Worm (Caenorhabditis elegans): ENCODE measurements around the gene srx-31.
"Not testable (repeated sequence)": the region's sequence is repeated elsewhere in the genome, so short reads cannot be mapped to it uniquely, and the experiment has no call there.

- TF ChIP-seq ceh-13 (GFP tag; optimal IDR thresholded peaks at IDR 0.05); hnd-1 (tag; optimal IDR thresholded peaks at IDR 0.05); ama-1 (optimal IDR thresholded peaks at IDR 0.05); pes-1 (GFP tag; IDR thresholded peaks at IDR 0.05); ets-7 (tag; optimal IDR thresholded peaks at IDR 0.05); sea-1 (GFP tag; conservative IDR thresholded peaks at IDR 0.05); hmg-4 (GFP tag; optimal IDR thresholded peaks at IDR 0.05): not testable (repeated sequence)
Measured at ce11 chrV:843118-843517, 20.3 kb upstream of the srx-31 start, which contains the start of gene K09C6.8.
